Fruit fly (Drosophila melanogaster) whole organism, embryonic: ENCODE measurements around the gene Ac78C.
A peak's percentile ranks its signal among the peaks of the same experiment; 100 is the strongest.

Experiments used
- Atf6 ChIP-seq: fragments of 200-800 bp; sonication (Bioruptor generic); IDR thresholded peaks from 2 replicates; pipeline ENCODE4 v1.3.6; 2022; ENCODE audit warnings: missing biosample characterization, missing genetic modification characterization
- Bgb ChIP-seq: fragments of 200-800 bp; sonication (Bioruptor generic); IDR thresholded peaks from 2 replicates; pipeline ENCODE4 v1.3.6; 2022; ENCODE audit warnings: missing biosample characterization, missing genetic modification characterization; ENCODE audit not compliant: partially characterized antibody
- CG10267 ChIP-seq: fragments of 200-800 bp; sonication (Bioruptor generic); optimal IDR thresholded peaks from 2 replicates; lab custom pipeline; 2018; ENCODE audit warnings: missing biosample characterization, mild to moderate bottlenecking, missing genetic modification characterization, moderate library complexity
- CG11247 ChIP-seq: fragments of 200-800 bp; sonication (Bioruptor generic); IDR thresholded peaks from 2 replicates; pipeline ENCODE4 v1.3.6; 2022; ENCODE audit warnings: missing biosample characterization, missing genetic modification characterization
- CG11456 ChIP-seq: fragments of 200-800 bp; sonication (Bioruptor generic); IDR thresholded peaks from 3 replicates; pipeline ENCODE4 v1.3.6; 2022; ENCODE audit warnings: missing biosample characterization, missing genetic modification characterization
- CG13287 ChIP-seq: fragments of 200-800 bp; sonication (Bioruptor generic); IDR thresholded peaks from 2 replicates; pipeline ENCODE4 v1.3.6; 2022; ENCODE audit warnings: missing biosample characterization, missing genetic modification characterization; ENCODE audit not compliant: partially characterized antibody
- CG14441 ChIP-seq: fragments of 200-800 bp; sonication (Bioruptor generic); IDR thresholded peaks from 2 replicates; pipeline ENCODE4 v1.3.6; 2022; ENCODE audit warnings: missing biosample characterization, missing genetic modification characterization
- CG17568 ChIP-seq: fragments of 200-800 bp; sonication (Bioruptor generic); optimal IDR thresholded peaks from 2 replicates; lab custom pipeline; 2018; ENCODE audit warnings: missing biosample characterization, mild to moderate bottlenecking, missing genetic modification characterization, moderate library complexity
- CG17912 ChIP-seq: fragments of 200-800 bp; sonication (Bioruptor generic); optimal IDR thresholded peaks from 2 replicates; lab custom pipeline; 2018; ENCODE audit warnings: missing biosample characterization, mild to moderate bottlenecking, missing genetic modification characterization
- CG32532 ChIP-seq: fragments of 200-800 bp; sonication (Bioruptor generic); IDR thresholded peaks from 2 replicates; pipeline ENCODE4 v1.3.6; 2022; ENCODE audit warnings: missing biosample characterization, missing genetic modification characterization
- CG34224 ChIP-seq: fragments of 200-800 bp; sonication (Bioruptor generic); IDR thresholded peaks from 3 replicates; pipeline ENCODE4 v1.3.6; 2022; ENCODE audit warnings: missing biosample characterization, missing genetic modification characterization; ENCODE audit not compliant: partially characterized antibody
- CG34422 ChIP-seq: fragments of 200-800 bp; sonication (Bioruptor generic); IDR thresholded peaks from 3 replicates; pipeline ENCODE4 v1.3.6; 2022; ENCODE audit warnings: missing biosample characterization, missing genetic modification characterization
- CG42726 ChIP-seq: fragments of 200-800 bp; sonication (Bioruptor generic); IDR thresholded peaks from 2 replicates; pipeline ENCODE4 v1.3.6; 2022; ENCODE audit warnings: missing biosample characterization, missing genetic modification characterization; ENCODE audit not compliant: partially characterized antibody
- CG8290 ChIP-seq, 3 experiments: fragments of 200-800 bp; sonication (Bioruptor generic); optimal IDR thresholded peaks; 2 replicates each; lab custom pipeline; 2016 to 2019; ENCODE audit warnings: missing biosample characterization in 3 of 3, missing genetic modification characterization in 3 of 3, mild to moderate bottlenecking in 2 of 3, moderate library complexity in 1 of 3
- CG9932 ChIP-seq: fragments of 200-800 bp; sonication (Bioruptor generic); IDR thresholded peaks from 2 replicates; pipeline ENCODE4 v1.3.6; 2022; ENCODE audit warnings: missing biosample characterization, missing genetic modification characterization
- CTCF ChIP-seq: fragments of 200-800 bp; sonication (Bioruptor generic); optimal IDR thresholded peaks from 2 replicates; lab custom pipeline; 2017; ENCODE audit warnings: missing biosample characterization, mild to moderate bottlenecking, missing genetic modification characterization, moderate library complexity
- Dbx ChIP-seq: fragments of 200-800 bp; sonication (Bioruptor generic); IDR thresholded peaks from 3 replicates; pipeline ENCODE4 v1.3.6; 2022; ENCODE audit warnings: missing biosample characterization, missing genetic modification characterization
- Deaf1 ChIP-seq: fragments of 200-800 bp; optimal IDR thresholded peaks from 3 replicates; lab custom pipeline; 2019; ENCODE audit warnings: missing biosample characterization, mild to moderate bottlenecking, missing genetic modification characterization, moderate library complexity
- Doc2 ChIP-seq: fragments of 200-800 bp; sonication (Bioruptor generic); IDR thresholded peaks from 2 replicates; pipeline ENCODE4 v1.3.6; 2022; ENCODE audit warnings: missing biosample characterization, missing genetic modification characterization
- Ets65A ChIP-seq: fragments of 200-800 bp; sonication (Bioruptor generic); peaks from one replicate; lab custom pipeline; 2016; ENCODE audit warnings: missing biosample characterization, missing genetic modification characterization
- HHEX ChIP-seq: fragments of 200-800 bp; sonication (Bioruptor generic); optimal IDR thresholded peaks from 3 replicates; lab custom pipeline; 2017; ENCODE audit warnings: missing biosample characterization, mild to moderate bottlenecking, missing genetic modification characterization, missing genetic modification reagents
- Hr51 ChIP-seq, 2 experiments: fragments of 200-800 bp; sonication (Bioruptor generic); optimal IDR thresholded peaks; 2 replicates in 1 of 2; 3 replicates in 1 of 2; lab custom pipeline; 2016 to 2018; ENCODE audit warnings: missing biosample characterization in 2 of 2, missing genetic modification characterization in 2 of 2, mild to moderate bottlenecking in 1 of 2, moderate library complexity in 1 of 2
- Jarid2 ChIP-seq: fragments of 200-800 bp; sonication (Bioruptor generic); optimal IDR thresholded peaks from 3 replicates; lab custom pipeline; 2017; ENCODE audit warnings: mild to moderate bottlenecking, missing biosample characterization, missing genetic modification reagents, missing genetic modification characterization
- Med ChIP-seq: fragments of 200-800 bp; sonication (Bioruptor generic); peaks from one replicate; lab custom pipeline; 2016; ENCODE audit warnings: missing biosample characterization, missing genetic modification characterization, mild to moderate bottlenecking, inconsistent platforms, moderate library complexity
- NFAT ChIP-seq: fragments of 200-800 bp; sonication (Bioruptor generic); IDR thresholded peaks from 2 replicates; pipeline ENCODE4 v1.3.6; 2022; ENCODE audit warnings: missing biosample characterization, missing genetic modification characterization
- Oli ChIP-seq: fragments of 200-800 bp; sonication (Bioruptor generic); optimal IDR thresholded peaks from 2 replicates; lab custom pipeline; 2018; ENCODE audit warnings: missing biosample characterization, mild to moderate bottlenecking, missing genetic modification characterization, moderate library complexity
- Rfx ChIP-seq: fragments of 200-800 bp; sonication (Bioruptor generic); IDR thresholded peaks from 2 replicates; pipeline ENCODE4 v1.3.6; 2022; ENCODE audit warnings: missing biosample characterization, missing genetic modification characterization
- Scr ChIP-seq: fragments of 200-800 bp; sonication (Bioruptor generic); IDR thresholded peaks from 2 replicates; pipeline ENCODE4 v1.3.6; 2022; ENCODE audit warnings: missing biosample characterization, missing genetic modification characterization; ENCODE audit not compliant: partially characterized antibody
- amos ChIP-seq: fragments of 200-800 bp; sonication (Bioruptor generic); IDR thresholded peaks from 2 replicates; pipeline ENCODE4 v1.3.6; 2022; ENCODE audit warnings: missing biosample characterization, missing genetic modification characterization; ENCODE audit not compliant: partially characterized antibody
- ap ChIP-seq: fragments of 200-800 bp; sonication (Bioruptor generic); IDR thresholded peaks from 2 replicates; pipeline ENCODE4 v1.3.6; 2022; ENCODE audit warnings: missing biosample characterization, missing genetic modification characterization
- ato ChIP-seq: fragments of 200-800 bp; sonication (Bioruptor generic); IDR thresholded peaks from 2 replicates; pipeline ENCODE4 v1.3.6; 2022; ENCODE audit warnings: missing biosample characterization, missing genetic modification characterization; ENCODE audit not compliant: partially characterized antibody
- caup ChIP-seq: fragments of 200-800 bp; sonication (Bioruptor generic); optimal IDR thresholded peaks from 3 replicates; lab custom pipeline; 2017; ENCODE audit warnings: missing biosample characterization, mild to moderate bottlenecking, missing genetic modification characterization, moderate library complexity; ENCODE audit not compliant: severe bottlenecking
- cg ChIP-seq: fragments of 200-800 bp; sonication (Bioruptor generic); optimal IDR thresholded peaks from 3 replicates; lab custom pipeline; 2019; ENCODE audit warnings: missing biosample characterization, mild to moderate bottlenecking, missing genetic modification characterization, moderate library complexity
- chinmo ChIP-seq: fragments of 200-800 bp; sonication (Bioruptor generic); IDR thresholded peaks from 4 replicates; pipeline ENCODE4 v1.3.6; 2022; ENCODE audit warnings: missing biosample characterization, missing genetic modification characterization; ENCODE audit not compliant: partially characterized antibody
- cwo ChIP-seq: fragments of 200-800 bp; sonication (Bioruptor generic); optimal IDR thresholded peaks from 3 replicates; lab custom pipeline; 2017; ENCODE audit warnings: missing biosample characterization, missing genetic modification characterization, mild to moderate bottlenecking, moderate library complexity, missing genetic modification reagents
- ems ChIP-seq: fragments of 200-800 bp; sonication (Bioruptor generic); optimal IDR thresholded peaks from 3 replicates; lab custom pipeline; 2016; ENCODE audit warnings: missing biosample characterization, missing genetic modification characterization
- hkb ChIP-seq, 2 experiments: fragments of 200-800 bp in 1 of 2; fragments of >200 bp in 1 of 2; sonication (Bioruptor generic) in 1 of 2; IDR thresholded peaks in 1 of 2; optimal IDR thresholded peaks in 1 of 2; 2 replicates each; pipeline versions ENCODE4 v1.3.6 to Lab custom; 2017 to 2022; ENCODE audit warnings: missing biosample characterization in 1 of 2, missing genetic modification characterization in 1 of 2
- mld ChIP-seq: fragments of 200-800 bp; sonication (Bioruptor generic); IDR thresholded peaks from 3 replicates; pipeline ENCODE4 v1.3.6; 2022; ENCODE audit warnings: missing biosample characterization, missing genetic modification characterization; ENCODE audit not compliant: partially characterized antibody
- nerfin-2 ChIP-seq: fragments of 200-800 bp; sonication (Bioruptor generic); IDR thresholded peaks from 2 replicates; pipeline ENCODE4 v1.3.6; 2022; ENCODE audit warnings: missing biosample characterization, missing genetic modification characterization; ENCODE audit not compliant: partially characterized antibody
- scrt ChIP-seq: fragments of 200-800 bp; sonication (Bioruptor generic); optimal IDR thresholded peaks from 2 replicates; lab custom pipeline; 2018; ENCODE audit warnings: missing biosample characterization, mild to moderate bottlenecking, missing genetic modification characterization, moderate library complexity
- sisA ChIP-seq: fragments of 200-800 bp; sonication (Bioruptor generic); IDR thresholded peaks from 2 replicates; pipeline ENCODE4 v1.3.6; 2022; ENCODE audit warnings: missing biosample characterization, missing genetic modification characterization
- slou ChIP-seq: fragments of 200-800 bp; sonication (Bioruptor generic); optimal IDR thresholded peaks from 3 replicates; lab custom pipeline; 2016; ENCODE audit warnings: missing biosample characterization, missing genetic modification characterization
- unc-4 ChIP-seq: fragments of 200-800 bp; sonication (Bioruptor generic); IDR thresholded peaks from 2 replicates; pipeline ENCODE4 v1.3.6; 2022; ENCODE audit warnings: missing biosample characterization, missing genetic modification characterization; ENCODE audit not compliant: partially characterized antibody

The Ac78C gene

DNA sequence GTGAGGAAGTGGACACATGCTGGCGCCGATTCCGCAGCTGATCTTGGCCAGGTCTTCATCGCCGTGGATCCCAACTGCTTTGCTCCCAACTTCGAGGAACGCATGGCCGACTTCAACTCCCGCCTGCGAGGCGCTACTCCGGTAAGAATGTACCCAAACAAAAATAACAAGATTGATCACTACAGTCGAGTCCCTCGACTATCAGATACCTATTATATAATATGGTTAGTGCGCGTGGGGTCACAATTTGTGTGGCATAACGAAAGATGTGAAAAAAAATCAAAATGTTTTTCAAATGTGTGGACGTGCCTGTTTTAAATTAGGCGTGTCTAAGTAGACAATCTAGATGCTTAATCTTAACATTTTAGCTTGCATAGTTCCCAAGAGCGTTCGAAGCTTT lies 34.8 kb upstream of the Ac78C start (continued):
- TF ChIP-seq Doc2 (GFP tag; lab: Robert Waterston, UW) (no peak), CTCF (GFP tag; lab: Kevin White, UChicago) (no peak), ato (peak; percentile 64; the same call in 1 of the 2 replicates), mld (GFP tag; lab: Robert Waterston, UW) (0 out of 3 replicates have a peak, but pooled peaks have one; percentile 45), CG10267 (tag; lab: Kevin White, UChicago) (no peak), CG13287 (GFP tag; lab: Robert Waterston, UW) (peak; percentile 42), Oli (tag; lab: Kevin White, UChicago) (no peak), Scr (GFP tag; lab: Robert Waterston, UW) (peak; percentile 55), CG11456 (GFP tag; lab: Robert Waterston, UW) (no peak), Hr51 (GFP tag; optimal IDR thresholded peaks at IDR 0.05; lab: Kevin White, UChicago) (no peak), HHEX (no peak)

dm6 chr3L:21205496-21205824 lies 33.7 kb upstream of the Ac78C start:
- TF ChIP-seq Rfx (GFP tag; lab: Robert Waterston, UW) = peak; percentile 47; the same call in 1 of the 2 replicates
- peak; percentile 72 for TF ChIP-seq Med (GFP tag; lab: Kevin White, UChicago)
- peak; percentile 39; the same call in 1 of the 2 replicates for TF ChIP-seq CG9932
- 0 out of 3 replicates have a peak, but pooled peaks have one; percentile 8 for TF ChIP-seq Dbx (GFP tag; lab: Robert Waterston, UW)
- TF ChIP-seq Bgb = peak; percentile 58; the same call in 1 of the 2 replicates
- TF ChIP-seq Atf6 (GFP tag; lab: Robert Waterston, UW) = peak; percentile 45
- TF ChIP-seq chinmo (GFP tag; lab: Robert Waterston, UW) = 0 out of 4 replicates have a peak, but pooled peaks have one; percentile 93
- TF ChIP-seq ato = no peak
- peak; percentile 28 for TF ChIP-seq Deaf1 (tag; lab: Kevin White, UChicago)
- TF ChIP-seq ap = no peak
- no peak for TF ChIP-seq CG17568 (GFP tag; lab: Kevin White, UChicago)
- 0 out of 2 replicates have a peak, but pooled peaks have one; percentile 10 for TF ChIP-seq CG14441 (GFP tag; lab: Robert Waterston, UW)
- TF ChIP-seq Jarid2 (GFP tag; lab: Kevin White, UChicago) = peak; percentile 65
- no peak for TF ChIP-seq cwo (GFP tag; lab: Kevin White, UChicago)
- TF ChIP-seq CG34224 (GFP tag; lab: Robert Waterston, UW) = peak; percentile 42; the same call in 1 of the 3 replicates
- TF ChIP-seq ems (GFP tag; lab: Kevin White, UChicago) = no peak
- TF ChIP-seq CG17912 (GFP tag; lab: Kevin White, UChicago) = no peak
- no peak for TF ChIP-seq sisA
- no peak for TF ChIP-seq caup (GFP tag; lab: Kevin White, UChicago)
- no peak for TF ChIP-seq cg (GFP tag; lab: Kevin White, UChicago)
- TF ChIP-seq CG32532 (GFP tag; lab: Robert Waterston, UW) = peak; percentile 56
- peak; percentile 39; the same call in 1 of the 2 replicates for TF ChIP-seq amos (GFP tag; lab: Robert Waterston, UW)
- no peak for TF ChIP-seq CG8290 (GFP tag; optimal IDR thresholded peaks at IDR 0.05; lab: Kevin White, UChicago)
- TF ChIP-seq CG8290 (tag; optimal IDR thresholded peaks at IDR 0.05; lab: Kevin White, UChicago) = peak in 1 of 2 experiments; percentile 43
- peak; percentile 50; the same call in 1 of the 2 replicates for TF ChIP-seq NFAT
- peak; percentile 52; the same call in 1 of the 2 replicates for TF ChIP-seq CG42726 (GFP tag; lab: Robert Waterston, UW)
- TF ChIP-seq CG11247 (GFP tag; lab: Robert Waterston, UW) = no peak
- TF ChIP-seq hkb (optimal IDR thresholded peaks at IDR 0.05; lab: Kevin White, UChicago) = no peak
- no peak for TF ChIP-seq hkb (GFP tag; IDR thresholded peaks at IDR 0.05; lab: Robert Waterston, UW)
- TF ChIP-seq unc-4 (GFP tag; lab: Robert Waterston, UW) = 0 out of 2 replicates have a peak, but pooled peaks have one; percentile 7
- no peak for TF ChIP-seq slou
- no peak for TF ChIP-seq scrt (GFP tag; lab: Kevin White, UChicago)
- TF ChIP-seq Ets65A (GFP tag; lab: Kevin White, UChicago) = peak; percentile 42
- TF ChIP-seq nerfin-2 (GFP tag; lab: Robert Waterston, UW) = 0 out of 2 replicates have a peak, but pooled peaks have one; percentile 22
- TF ChIP-seq CG34422 (GFP tag; lab: Robert Waterston, UW) = 0 out of 3 replicates have a peak, but pooled peaks have one; percentile 13
